Worm (Caenorhabditis elegans): ENCODE results near the gene moc-2.
A peak's percentile ranks its signal among the peaks of the same experiment; 100 is the strongest.

Gene moc-2

DNA sequence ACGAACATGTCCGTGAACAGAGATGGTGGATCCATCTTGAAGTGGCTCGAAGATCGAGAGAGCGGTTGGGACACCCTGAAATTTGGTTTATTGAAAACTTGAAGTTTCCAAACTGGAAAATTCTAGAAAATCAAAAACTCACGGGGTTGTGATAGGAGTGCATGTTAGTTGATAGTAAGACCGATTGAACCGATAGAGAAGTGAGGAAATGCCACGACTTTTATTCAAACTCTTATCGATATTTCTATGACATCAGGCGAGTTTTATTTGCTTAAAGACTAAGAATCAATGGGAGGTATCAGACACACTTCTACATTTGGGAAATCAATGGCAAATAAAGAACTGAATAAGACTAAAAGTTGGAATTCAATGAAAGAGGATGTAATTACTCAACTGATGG is 15.1 kb downstream of the moc-2 start, which contains the start of gene lec-10 (continued):
- TF ChIP-seq php-3 (GFP tag; IDR thresholded peaks at IDR 0.05) (0 out of 2 replicates have a peak, but pooled peaks have one; percentile 11), nhr-10 (tag; optimal IDR thresholded peaks at IDR 0.05) (no peak), nhr-25 (tag; optimal IDR thresholded peaks at IDR 0.05; ENCODE audit: borderline replicate concordance, insufficient read depth) (no peak), nhr-237 (tag; optimal IDR thresholded peaks at IDR 0.05) (no peak), aly-2 (tag; optimal IDR thresholded peaks at IDR 0.05) (no peak), mxl-2 (GFP tag; conservative IDR thresholded peaks at IDR 0.05) (no peak), F37D6.2 (tag; optimal IDR thresholded peaks at IDR 0.05) (no peak), lin-13 (GFP tag; optimal IDR thresholded peaks at IDR 0.05) (peak; percentile 6), cey-2 (tag; optimal IDR thresholded peaks at IDR 0.05; ENCODE audit: borderline replicate concordance, insufficient read depth) (no peak), nhr-41 (GFP tag; IDR thresholded peaks at IDR 0.05) (no peak), nhr-77 (tag; optimal IDR thresholded peaks at IDR 0.05) (peak; percentile 70), nhr-6 (tag; optimal IDR thresholded peaks at IDR 0.05) (peak; percentile 43), ceh-32 (tag; optimal IDR thresholded peaks at IDR 0.05; ENCODE audit: poor library complexity) (no peak), D1046.2 (GFP tag; IDR thresholded peaks at IDR 0.05) (no peak), mes-2 (tag; optimal IDR thresholded peaks at IDR 0.05; ENCODE audit: poor library complexity, severe bottlenecking) (no peak), hmg-1.1 (GFP tag; IDR thresholded peaks at IDR 0.05) (no peak), F26F4.8 (GFP tag; conservative IDR thresholded peaks at IDR 0.05) (no peak), nhr-42 (GFP tag; IDR thresholded peaks at IDR 0.05) (no peak), vab-7 (GFP tag; IDR thresholded peaks at IDR 0.05) (no peak), daf-16 (GFP tag; optimal IDR thresholded peaks at IDR 0.05) (no peak), daf-16 (tag; optimal IDR thresholded peaks at IDR 0.05) (peak; percentile 62), dve-1 (tag; optimal IDR thresholded peaks at IDR 0.05; ENCODE audit: insufficient read depth) (peak; percentile 89), set-16 (GFP tag; IDR thresholded peaks at IDR 0.05) (no peak), tra-1 (GFP tag; IDR thresholded peaks at IDR 0.05) (0 out of 2 replicates have a peak, but pooled peaks have one; percentile 40), ceh-28 (tag; optimal IDR thresholded peaks at IDR 0.05) (no peak), T26A8.4 (GFP tag; IDR thresholded peaks at IDR 0.05) (no peak; the same call in 1 of the 2 replicates), madf-9 (GFP tag; conservative IDR thresholded peaks at IDR 0.05) (no peak), Y48G9A.11 (GFP tag; IDR thresholded peaks at IDR 0.05) (no peak), Y75B8A.6 (GFP tag; IDR thresholded peaks at IDR 0.05) (no peak), aha-1 (tag) (peak; percentile 77), ctbp-1 (GFP tag; IDR thresholded peaks at IDR 0.05) (no peak), egl-27 (tag; optimal IDR thresholded peaks at IDR 0.05) (no peak), lin-38 (GFP tag; IDR thresholded peaks at IDR 0.05) (no peak; the same call in 1 of the 2 replicates), ztf-11 (tag; optimal IDR thresholded peaks at IDR 0.05) (no peak), arid-1 (GFP tag; conservative IDR thresholded peaks at IDR 0.05) (no peak), mxl-3 (GFP tag; optimal IDR thresholded peaks at IDR 0.05) (no peak), hlh-11 (tag; optimal IDR thresholded peaks at IDR 0.05) (peak; percentile 65), ceh-44 (GFP tag; IDR thresholded peaks at IDR 0.05) (no peak), spr-3 (GFP tag; optimal IDR thresholded peaks at IDR 0.05) (no peak), dpl-1 (GFP tag; optimal IDR thresholded peaks at IDR 0.05) (no peak), hif-1 (tag; optimal IDR thresholded peaks at IDR 0.05) (no peak), zag-1 (tag; optimal IDR thresholded peaks at IDR 0.05) (no peak), fkh-10 (GFP tag; optimal IDR thresholded peaks at IDR 0.05) (no peak), nhr-48 (tag; optimal IDR thresholded peaks at IDR 0.05) (peak; percentile 50), lin-39 (tag; optimal IDR thresholded peaks at IDR 0.05) (no peak), F49E8.2 (tag; optimal IDR thresholded peaks at IDR 0.05; ENCODE audit: borderline replicate concordance) (no peak), nhr-11 (tag; optimal IDR thresholded peaks at IDR 0.05) (no peak), lin-29 (GFP tag; IDR thresholded peaks at IDR 0.05) (no peak), daf-8 (GFP tag; IDR thresholded peaks at IDR 0.05) (no peak), ceh-62 (tag; optimal IDR thresholded peaks at IDR 0.05) (no peak), rbr-2 (tag; optimal IDR thresholded peaks at IDR 0.05) (no peak), unc-39 (tag; optimal IDR thresholded peaks at IDR 0.05) (no peak)

All from whole organism, L4 larva.